Worm (Caenorhabditis elegans): ENCODE data around the gene cutl-26.
A peak's percentile ranks its signal among the peaks of the same experiment; 100 is the strongest.

cutl-26 gene

ce11 chrIV:684748-685147, 22.8 kb downstream of the cutl-26 start:
- peak in 1 of 2 experiments; percentile 90 for TF ChIP-seq unc-62 (GFP tag; optimal IDR thresholded peaks at IDR 0.05 in 1 of 2)
- TF ChIP-seq unc-62 (tag; optimal IDR thresholded peaks at IDR 0.05): no peak
- TF ChIP-seq lin-1 (GFP tag; IDR thresholded peaks at IDR 0.05): no peak
- peak; percentile 65 for TF ChIP-seq aha-1 (tag)

- no peak for TF ChIP-seq vab-7 (GFP tag; IDR thresholded peaks at IDR 0.05)
- TF ChIP-seq aha-1 (tag): no peak
- no peak for TF ChIP-seq ceh-62 (tag; optimal IDR thresholded peaks at IDR 0.05)
- TF ChIP-seq zfp-3 (GFP tag; conservative IDR thresholded peaks at IDR 0.05): no peak
- no peak for TF ChIP-seq T26A8.4 (GFP tag; IDR thresholded peaks at IDR 0.05)
- no peak for TF ChIP-seq hif-1 (tag; optimal IDR thresholded peaks at IDR 0.05)
- TF ChIP-seq mep-1 (tag; optimal IDR thresholded peaks at IDR 0.05): no peak
- TF ChIP-seq nhr-77 (tag; optimal IDR thresholded peaks at IDR 0.05): no peak
- TF ChIP-seq nhr-237 (tag; optimal IDR thresholded peaks at IDR 0.05): no peak
- no peak for TF ChIP-seq fkh-10 (GFP tag; optimal IDR thresholded peaks at IDR 0.05)
- TF ChIP-seq zag-1 (tag; optimal IDR thresholded peaks at IDR 0.05): no peak
- TF ChIP-seq lin-13 (GFP tag; optimal IDR thresholded peaks at IDR 0.05): no peak
- TF ChIP-seq ZK546.5 (tag; optimal IDR thresholded peaks at IDR 0.05): no peak
- no peak for TF ChIP-seq unc-130 (GFP tag; optimal IDR thresholded peaks at IDR 0.05)
- no peak for TF ChIP-seq ZK337.2 (GFP tag; IDR thresholded peaks at IDR 0.05)
- no peak for TF ChIP-seq nhr-111 (GFP tag; optimal IDR thresholded peaks at IDR 0.05)
Observed at ce11 chrIV:684197-684596, 23.3 kb downstream of the cutl-26 start, which contains the start of gene cutl-28. Gene cutl-28 (plus strand): TSS chrIV:684497.

ce11 chrIV:682726-683340, 24.7 kb downstream of the cutl-26 start:
- no peak for TF ChIP-seq cey-2 (tag; optimal IDR thresholded peaks at IDR 0.05; ENCODE audit: borderline replicate concordance, insufficient read depth)
- no peak for TF ChIP-seq fkh-10 (GFP tag; optimal IDR thresholded peaks at IDR 0.05)
- peak; percentile 94 for TF ChIP-seq egl-43 (GFP tag; IDR thresholded peaks at IDR 0.05)
- TF ChIP-seq ztf-11 (tag; optimal IDR thresholded peaks at IDR 0.05): no peak
- no peak for TF ChIP-seq ceh-28 (tag; optimal IDR thresholded peaks at IDR 0.05)
- no peak for TF ChIP-seq T20F7.1 (GFP tag; optimal IDR thresholded peaks at IDR 0.05)
- peak; percentile 83 for TF ChIP-seq dmd-9 (GFP tag; IDR thresholded peaks at IDR 0.05)
- TF ChIP-seq D1046.2 (GFP tag; IDR thresholded peaks at IDR 0.05): peak; percentile 82; the same call in 1 of the 2 replicates
- peak; percentile 84 for TF ChIP-seq hlh-11 (tag; optimal IDR thresholded peaks at IDR 0.05)
- TF ChIP-seq skn-1 (tag; optimal IDR thresholded peaks at IDR 0.05): no peak
- TF ChIP-seq nhr-42 (GFP tag; IDR thresholded peaks at IDR 0.05): peak; percentile 73; the same call in 1 of the 2 replicates
- peak; percentile 80 for TF ChIP-seq arid-1 (GFP tag; conservative IDR thresholded peaks at IDR 0.05)
- no peak for TF ChIP-seq nhr-10 (tag; optimal IDR thresholded peaks at IDR 0.05)
- no peak for TF ChIP-seq unc-39 (tag; optimal IDR thresholded peaks at IDR 0.05)
- TF ChIP-seq lin-38 (GFP tag; IDR thresholded peaks at IDR 0.05): peak; percentile 80; the same call in 1 of the 2 replicates
- TF ChIP-seq spr-1 (tag; optimal IDR thresholded peaks at IDR 0.05): no peak
- TF ChIP-seq nhr-48 (tag; optimal IDR thresholded peaks at IDR 0.05): peak; percentile 33
- TF ChIP-seq zfp-3 (GFP tag; conservative IDR thresholded peaks at IDR 0.05): peak; percentile 70; the same call in 1 of the 2 replicates
- peak; percentile 80 for TF ChIP-seq daf-19 (GFP tag; conservative IDR thresholded peaks at IDR 0.05)
- TF ChIP-seq nhr-28 (tag; optimal IDR thresholded peaks at IDR 0.05): peak; percentile 38
- TF ChIP-seq lin-1 (GFP tag; IDR thresholded peaks at IDR 0.05): peak; percentile 30; the same call in 1 of the 2 replicates
- 0 out of 2 replicates have a peak, but pooled peaks have one; percentile 69 for TF ChIP-seq F44E2.7 (GFP tag; IDR thresholded peaks at IDR 0.05)
- TF ChIP-seq pha-4 (GFP tag; IDR thresholded peaks at IDR 0.05): no peak
- TF ChIP-seq pha-4 (tag; optimal IDR thresholded peaks at IDR 0.05): no peak
- peak; percentile 41 for TF ChIP-seq F37D6.2 (tag; optimal IDR thresholded peaks at IDR 0.05)
- TF ChIP-seq ceh-44 (GFP tag; IDR thresholded peaks at IDR 0.05): peak; percentile 62; the same call in 1 of the 2 replicates
- peak; percentile 81 for TF ChIP-seq ctbp-1 (GFP tag; IDR thresholded peaks at IDR 0.05)
- TF ChIP-seq lin-13 (GFP tag; optimal IDR thresholded peaks at IDR 0.05): no peak
- no peak for TF ChIP-seq nhr-102 (tag; optimal IDR thresholded peaks at IDR 0.05)
- peak; percentile 95 for TF ChIP-seq lim-7 (GFP tag; IDR thresholded peaks at IDR 0.05)
- TF ChIP-seq duxl-1 (tag; optimal IDR thresholded peaks at IDR 0.05; ENCODE audit: poor library complexity): peak; percentile 16
- TF ChIP-seq daf-12 (tag; optimal IDR thresholded peaks at IDR 0.05): no peak

Measured in whole organism, L4 larva.